Worm (Caenorhabditis elegans) whole organism, young adult: ENCODE measurements around the gene srx-116.

Experiments used
- F49E8.2 ChIP-seq: sonication (generic microtip); optimal IDR thresholded peaks from 3 replicates; lab custom pipeline; 2017; ENCODE audit warnings: missing genetic modification characterization, mild to moderate bottlenecking, missing compliant biosample characterization, antibody characterized with exemption, moderate library complexity; ENCODE audit not compliant: insufficient read depth
- T07F8.4 ChIP-seq: sonication (generic microtip); optimal IDR thresholded peaks from 2 replicates; lab custom pipeline; 2016; ENCODE audit warnings: mild to moderate bottlenecking, missing genetic modification characterization, moderate library complexity, missing compliant biosample characterization
- akir-1 ChIP-seq: fragments of 200-800 bp; sonication (Bioruptor generic); optimal IDR thresholded peaks from 2 replicates; lab custom pipeline; 2018; ENCODE audit warnings: mild to moderate bottlenecking, missing genetic modification characterization, moderate library complexity, missing compliant biosample characterization
- efl-1 ChIP-seq: fragments of 150-350 bp; optimal IDR thresholded peaks from 2 replicates; lab custom pipeline; 2014; ENCODE audit warnings: missing biosample characterization, missing genetic modification reagents, missing genetic modification characterization
- unc-62 ChIP-seq: fragments of 150-350 bp; optimal IDR thresholded peaks from 2 replicates; lab custom pipeline; 2014; ENCODE audit warnings: missing biosample characterization, missing genetic modification reagents, missing genetic modification characterization

ce11 chrV:12701613-12702012 lies 30.9 kb downstream of the srx-116 start:
- TF ChIP-seq akir-1 (GFP tag; lab: Kevin White, UChicago) (no peak), unc-62 (GFP tag; lab: Kevin White, UChicago) (no peak), efl-1 (GFP tag; lab: Kevin White, UChicago) (no peak), F49E8.2 (tag; lab: Kevin White, UChicago) (no peak), T07F8.4 (tag; lab: Kevin White, UChicago) (no peak)
